Worm (Caenorhabditis elegans) whole organism, young adult: ENCODE data around the gene ttn-1.

Experiments
- B0261.1 ChIP-seq: sonication (generic microtip); optimal IDR thresholded peaks from 2 replicates; lab custom pipeline; 2016; ENCODE audit warnings: mild to moderate bottlenecking, missing genetic modification characterization, moderate library complexity, missing compliant biosample characterization
- F39B2.1 ChIP-seq: fragments of 200-800 bp; sonication (Bioruptor generic); IDR thresholded peaks from 2 replicates; pipeline ENCODE4 v1.3.6; 2022; ENCODE audit warnings: missing genetic modification reagents, missing genetic modification characterization, missing compliant biosample characterization
- F49E8.2 ChIP-seq: sonication (generic microtip); optimal IDR thresholded peaks from 3 replicates; lab custom pipeline; 2017; ENCODE audit warnings: missing genetic modification characterization, mild to moderate bottlenecking, missing compliant biosample characterization, antibody characterized with exemption, moderate library complexity; ENCODE audit not compliant: insufficient read depth
- F57C9.4 ChIP-seq: sonication (generic microtip); optimal IDR thresholded peaks from 2 replicates; lab custom pipeline; 2017; ENCODE audit warnings: mild to moderate bottlenecking, missing genetic modification characterization, missing compliant biosample characterization
- T26A5.8 ChIP-seq: sonication (generic microtip); optimal IDR thresholded peaks from 2 replicates; lab custom pipeline; 2016; ENCODE audit warnings: missing genetic modification characterization, missing compliant biosample characterization
- Y53G8AR.9 ChIP-seq: fragments of 200-800 bp; sonication (Bioruptor generic); conservative IDR thresholded peaks from 2 replicates; pipeline ENCODE4 v1.3.6; 2022; ENCODE audit warnings: missing genetic modification reagents, missing genetic modification characterization, missing compliant biosample characterization
- Y67H2A.10 ChIP-seq: fragments of 200-800 bp; sonication (Bioruptor generic); conservative IDR thresholded peaks from 2 replicates; pipeline ENCODE4 v1.3.6; 2022; ENCODE audit warnings: missing genetic modification reagents, missing genetic modification characterization, missing compliant biosample characterization
- Y95B8A.8 ChIP-seq: fragments of 200-800 bp; sonication (Bioruptor generic); IDR thresholded peaks from 2 replicates; pipeline ENCODE4 v1.3.6; 2022; ENCODE audit warnings: missing genetic modification reagents, missing genetic modification characterization, missing compliant biosample characterization
- attf-6 ChIP-seq: fragments of 200-800 bp; sonication (Bioruptor generic); IDR thresholded peaks from 2 replicates; pipeline ENCODE4 v1.3.6; 2022; ENCODE audit warnings: missing genetic modification reagents, missing genetic modification characterization, missing compliant biosample characterization
- ccch-3 ChIP-seq: fragments of 200-800 bp; sonication (Bioruptor generic); optimal IDR thresholded peaks from 2 replicates; lab custom pipeline; 2018; ENCODE audit warnings: mild to moderate bottlenecking, missing genetic modification characterization, missing compliant biosample characterization
- cebp-1 ChIP-seq, 2 experiments: fragments of 200-800 bp in 1 of 2; sonication (Bioruptor generic) in 1 of 2; sonication (generic microtip) in 1 of 2; IDR thresholded peaks in 1 of 2; optimal IDR thresholded peaks in 1 of 2; 2 replicates each; pipeline versions ENCODE4 v1.3.6 to Lab custom; 2017 to 2022; ENCODE audit warnings: missing compliant biosample characterization in 2 of 2, missing genetic modification characterization in 2 of 2, mild to moderate bottlenecking in 1 of 2, missing genetic modification reagents in 1 of 2, moderate library complexity in 1 of 2
- ceh-91 ChIP-seq: fragments of 200-800 bp; sonication (Bioruptor generic); IDR thresholded peaks from 2 replicates; pipeline ENCODE4 v1.3.6; 2022; ENCODE audit warnings: missing genetic modification reagents, missing genetic modification characterization, missing compliant biosample characterization
- dox-1 ChIP-seq: fragments of 200-800 bp; sonication (Bioruptor generic); IDR thresholded peaks from 2 replicates; pipeline ENCODE4 v1.3.6; 2022; ENCODE audit warnings: missing genetic modification reagents, missing genetic modification characterization, missing compliant biosample characterization
- dpl-1 ChIP-seq: fragments of 150-350 bp; optimal IDR thresholded peaks from 2 replicates; lab custom pipeline; 2014; ENCODE audit warnings: missing biosample characterization, missing genetic modification reagents, missing genetic modification characterization
- egl-44 ChIP-seq: fragments of 200-800 bp; sonication (Bioruptor generic); IDR thresholded peaks from 2 replicates; pipeline ENCODE4 v1.3.6; 2022; ENCODE audit warnings: missing genetic modification reagents, missing genetic modification characterization, missing compliant biosample characterization
- ekl-4 ChIP-seq: fragments of 200-800 bp; sonication (Bioruptor generic); IDR thresholded peaks from 2 replicates; pipeline ENCODE4 v1.3.6; 2022; ENCODE audit warnings: missing genetic modification reagents, missing genetic modification characterization, missing compliant biosample characterization
- ets-4 ChIP-seq: fragments of 200-800 bp; sonication (Bioruptor generic); optimal IDR thresholded peaks from 2 replicates; lab custom pipeline; 2018; ENCODE audit warnings: mild to moderate bottlenecking, missing genetic modification characterization, missing compliant biosample characterization
- him-1 ChIP-seq: sonication (generic microtip); optimal IDR thresholded peaks from 2 replicates; lab custom pipeline; 2016; ENCODE audit warnings: missing genotype, missing genetic modification reagents, missing genetic modification characterization, missing compliant biosample characterization
- hlh-26 ChIP-seq: fragments of 200-800 bp; sonication (Bioruptor generic); conservative IDR thresholded peaks from 2 replicates; pipeline ENCODE4 v1.3.6; 2022; ENCODE audit warnings: missing genetic modification reagents, missing genetic modification characterization, missing compliant biosample characterization
- hmg-20 ChIP-seq: fragments of 200-800 bp; sonication (Bioruptor generic); IDR thresholded peaks from 2 replicates; pipeline ENCODE4 v1.3.6; 2022; ENCODE audit warnings: missing genetic modification reagents, missing genetic modification characterization, missing compliant biosample characterization
- lag-1 ChIP-seq: fragments of 200-800 bp; sonication (Bioruptor generic); IDR thresholded peaks from 2 replicates; pipeline ENCODE4 v1.3.6; 2022; ENCODE audit warnings: missing genetic modification reagents, missing genetic modification characterization, missing compliant biosample characterization
- let-526 ChIP-seq: fragments of 200-800 bp; sonication (Bioruptor generic); IDR thresholded peaks from 2 replicates; pipeline ENCODE4 v1.3.6; 2022; ENCODE audit warnings: missing genetic modification reagents, missing genetic modification characterization, missing compliant biosample characterization
- let-607 ChIP-seq, 2 experiments: fragments of 200-800 bp in 1 of 2; sonication (Bioruptor generic) in 1 of 2; sonication (generic microtip) in 1 of 2; optimal IDR thresholded peaks; 2 replicates each; lab custom pipeline; 2016 to 2018; ENCODE audit warnings: mild to moderate bottlenecking in 2 of 2, missing compliant biosample characterization in 2 of 2, missing genetic modification characterization in 2 of 2, moderate library complexity in 2 of 2, missing genotype in 1 of 2
- lin-26 ChIP-seq: fragments of 200-800 bp; sonication (Bioruptor generic); IDR thresholded peaks from 2 replicates; pipeline ENCODE4 v1.3.6; 2022; ENCODE audit warnings: missing genetic modification reagents, missing genetic modification characterization, missing compliant biosample characterization
- mel-28 ChIP-seq: sonication (generic microtip); optimal IDR thresholded peaks from 2 replicates; lab custom pipeline; 2016; ENCODE audit warnings: borderline replicate concordance, mild to moderate bottlenecking, missing genetic modification characterization, missing compliant biosample characterization
- mes-4 ChIP-seq: sonication (generic microtip); optimal IDR thresholded peaks from 2 replicates; lab custom pipeline; 2016; ENCODE audit warnings: missing genotype, missing genetic modification characterization, missing compliant biosample characterization
- nfya-2 ChIP-seq: fragments of 200-800 bp; sonication (Bioruptor generic); IDR thresholded peaks from 2 replicates; pipeline ENCODE4 v1.3.6; 2022; ENCODE audit warnings: missing genetic modification reagents, missing genetic modification characterization, missing compliant biosample characterization
- nhr-179 ChIP-seq: sonication (generic microtip); optimal IDR thresholded peaks from 2 replicates; lab custom pipeline; 2016; ENCODE audit warnings: mild to moderate bottlenecking, missing genetic modification characterization, missing compliant biosample characterization
- nhr-80 ChIP-seq: sonication (generic microtip); optimal IDR thresholded peaks from 2 replicates; lab custom pipeline; 2016; ENCODE audit warnings: missing genetic modification characterization, missing compliant biosample characterization
- pbrm-1 ChIP-seq: fragments of 200-800 bp; sonication (Bioruptor generic); IDR thresholded peaks from 2 replicates; pipeline ENCODE4 v1.3.6; 2022; ENCODE audit warnings: missing genetic modification reagents, missing genetic modification characterization, missing compliant biosample characterization
- rec-8 ChIP-seq, 2 experiments: sonication (generic microtip); optimal IDR thresholded peaks; 2 replicates each; lab custom pipeline; 2016; ENCODE audit warnings: mild to moderate bottlenecking in 2 of 2, missing genetic modification characterization in 2 of 2, missing genetic modification reagents in 2 of 2, missing genotype in 2 of 2, missing biosample characterization in 1 of 2, missing compliant biosample characterization in 1 of 2, moderate library complexity in 1 of 2
- snpc-4 ChIP-seq, 5 experiments: fragments of 150-350 bp in 1 of 5; sonication (generic microtip) in 4 of 5; optimal IDR thresholded peaks; 2 replicates each; lab custom pipeline; 2014 to 2018; ENCODE audit warnings: missing genetic modification characterization in 5 of 5, missing biosample characterization in 3 of 5, antibody characterized with exemption in 2 of 5, mild to moderate bottlenecking in 2 of 5, missing compliant biosample characterization in 2 of 5, missing genotype in 2 of 5, moderate library complexity in 2 of 5, missing genetic modification reagents in 1 of 5
- tbx-9 ChIP-seq: sonication (generic microtip); optimal IDR thresholded peaks from 2 replicates; lab custom pipeline; 2016; ENCODE audit warnings: borderline replicate concordance, missing genetic modification characterization, inconsistent platforms, missing compliant biosample characterization
- tlf-1 ChIP-seq: fragments of 200-800 bp; sonication (Bioruptor generic); optimal IDR thresholded peaks from 2 replicates; lab custom pipeline; 2018; ENCODE audit warnings: mild to moderate bottlenecking, missing genetic modification characterization, missing compliant biosample characterization
- unc-62 ChIP-seq: fragments of 150-350 bp; optimal IDR thresholded peaks from 2 replicates; lab custom pipeline; 2014; ENCODE audit warnings: missing biosample characterization, missing genetic modification reagents, missing genetic modification characterization
- zfh-2 ChIP-seq: fragments of 200-800 bp; sonication (Bioruptor generic); conservative IDR thresholded peaks from 2 replicates; pipeline ENCODE4 v1.3.6; 2022; ENCODE audit warnings: missing genetic modification reagents, missing genetic modification characterization, missing compliant biosample characterization
- ztf-22 ChIP-seq: fragments of 200-800 bp; sonication (Bioruptor generic); optimal IDR thresholded peaks from 2 replicates; lab custom pipeline; 2018; ENCODE audit warnings: mild to moderate bottlenecking, missing genetic modification characterization, moderate library complexity, missing compliant biosample characterization
- ztf-25 ChIP-seq: fragments of 200-800 bp; sonication (Bioruptor generic); IDR thresholded peaks from 2 replicates; pipeline ENCODE4 v1.3.6; 2022; ENCODE audit warnings: missing genetic modification reagents, missing genetic modification characterization, missing compliant biosample characterization
- ztf-6 ChIP-seq: fragments of 200-800 bp; sonication (Bioruptor generic); IDR thresholded peaks from 2 replicates; pipeline ENCODE4 v1.3.6; 2022; ENCODE audit warnings: missing genetic modification reagents, missing genetic modification characterization, missing compliant biosample characterization

ttn-1 gene

ce11 chrV:6213216-6213735, 10.8 kb upstream of the ttn-1 start:
- TF ChIP-seq tlf-1 (GFP tag; lab: Kevin White, UChicago) = no peak

DNA sequence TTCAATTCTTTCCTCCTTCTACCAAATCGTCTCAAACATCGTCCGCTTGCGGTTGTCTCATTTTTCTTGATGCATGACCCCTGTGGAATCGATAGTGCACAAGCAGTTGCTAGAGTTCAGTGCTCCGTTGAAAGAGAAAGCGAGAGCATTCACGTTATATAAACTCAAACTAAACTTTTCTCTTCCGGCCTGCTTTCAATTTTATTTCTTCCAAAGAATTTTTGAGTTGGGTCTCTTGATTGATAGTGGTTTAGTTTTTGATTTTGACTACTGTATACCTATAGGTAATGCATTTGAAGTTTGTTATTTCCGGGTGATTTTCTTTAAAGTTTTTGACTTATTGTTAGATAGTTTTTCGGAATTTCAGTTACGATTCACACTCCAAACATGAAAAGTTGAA, 10.1 kb upstream of the ttn-1 start:
- TF ChIP-seq let-526 (GFP tag; lab: Robert Waterston, UW) (no peak), lin-26 (GFP tag; lab: Robert Waterston, UW) (no peak), lag-1 (no peak), Y95B8A.8 (no peak), B0261.1 (tag; lab: Kevin White, UChicago) (no peak), F57C9.4 (tag; lab: Kevin White, UChicago) (no peak), attf-6 (GFP tag; lab: Robert Waterston, UW) (no peak), cebp-1 (GFP tag; IDR thresholded peaks at IDR 0.05; lab: Robert Waterston, UW) (no peak), cebp-1 (tag; optimal IDR thresholded peaks at IDR 0.05; lab: Kevin White, UChicago) (no peak), ceh-91 (GFP tag; lab: Robert Waterston, UW) (no peak), hlh-26 (GFP tag; lab: Robert Waterston, UW) (no peak), ccch-3 (no peak), pbrm-1 (GFP tag; lab: Robert Waterston, UW) (no peak), dpl-1 (GFP tag; lab: Kevin White, UChicago) (no peak), zfh-2 (GFP tag; lab: Robert Waterston, UW) (no peak), T26A5.8 (tag; lab: Kevin White, UChicago) (no peak), ekl-4 (GFP tag; lab: Robert Waterston, UW) (no peak), unc-62 (GFP tag; lab: Kevin White, UChicago) (no peak), nhr-80 (tag; lab: Kevin White, UChicago) (no peak)

DNA sequence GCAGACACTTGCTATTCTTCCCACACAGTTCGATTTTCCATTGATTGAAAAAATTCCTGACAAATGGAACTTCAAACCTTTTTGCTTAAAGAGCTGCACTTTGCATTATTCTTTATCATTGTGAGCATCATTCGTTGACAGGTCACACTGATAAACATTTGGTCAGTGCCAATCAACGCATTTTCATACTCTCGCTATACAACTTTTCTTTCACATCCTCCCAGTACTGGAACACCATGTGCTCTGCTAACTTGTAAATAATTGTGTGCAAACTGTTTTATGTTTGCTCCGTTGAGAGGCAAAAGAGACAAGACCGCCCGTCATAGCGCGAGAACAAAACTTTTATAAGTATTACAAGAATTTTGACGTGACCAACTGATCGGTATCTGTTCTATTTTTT, 9.1 kb upstream of the ttn-1 start:
- TF ChIP-seq ztf-6 = no peak
- no peak for TF ChIP-seq F57C9.4 (tag; lab: Kevin White, UChicago)
- peak; percentile 19 for TF ChIP-seq unc-62 (GFP tag; lab: Kevin White, UChicago)
- TF ChIP-seq dox-1 (GFP tag; lab: Robert Waterston, UW) = 0 out of 2 replicates have a peak, but pooled peaks have one; percentile 29
- TF ChIP-seq Y53G8AR.9 (GFP tag; lab: Robert Waterston, UW) = no peak
- TF ChIP-seq him-1 (tag; lab: Kevin White, UChicago) = no peak
- TF ChIP-seq nfya-2 (GFP tag; lab: Robert Waterston, UW) = no peak
- no peak for TF ChIP-seq Y95B8A.8
- TF ChIP-seq pbrm-1 (GFP tag; lab: Robert Waterston, UW) = no peak
- no peak for TF ChIP-seq nhr-179
- 0 out of 2 replicates have a peak, but pooled peaks have one; percentile 22 for TF ChIP-seq egl-44 (GFP tag; lab: Robert Waterston, UW)
- TF ChIP-seq mes-4 (tag; lab: Kevin White, UChicago) = no peak
- TF ChIP-seq F49E8.2 = no peak
- TF ChIP-seq snpc-4 (GFP tag; optimal IDR thresholded peaks at IDR 0.05; lab: Kevin White, UChicago) = no peak
- TF ChIP-seq snpc-4 (tag; optimal IDR thresholded peaks at IDR 0.05; lab: Kevin White, UChicago) = no peak
- no peak for TF ChIP-seq F39B2.1 (GFP tag; lab: Robert Waterston, UW)
- TF ChIP-seq tbx-9 (tag; lab: Kevin White, UChicago) = no peak
- TF ChIP-seq mel-28 (tag; lab: Kevin White, UChicago) = no peak
- peak; percentile 20 for TF ChIP-seq ets-4 (GFP tag; lab: Kevin White, UChicago)
- TF ChIP-seq Y67H2A.10 (GFP tag; lab: Robert Waterston, UW) = no peak
- no peak for TF ChIP-seq cebp-1 (GFP tag; IDR thresholded peaks at IDR 0.05; lab: Robert Waterston, UW)
- TF ChIP-seq cebp-1 (tag; optimal IDR thresholded peaks at IDR 0.05; lab: Kevin White, UChicago) = peak; percentile 12
- TF ChIP-seq T26A5.8 (tag; lab: Kevin White, UChicago) = no peak
- TF ChIP-seq rec-8 (tag; optimal IDR thresholded peaks at IDR 0.05; lab: Kevin White, UChicago) = no peak
- no peak for TF ChIP-seq ztf-25
- no peak for TF ChIP-seq hlh-26 (GFP tag; lab: Robert Waterston, UW)
- peak in 1 of 2 experiments; percentile 10 for TF ChIP-seq let-607 (tag; optimal IDR thresholded peaks at IDR 0.05; lab: Kevin White, UChicago)
- peak; percentile 89 for TF ChIP-seq nhr-80 (tag; lab: Kevin White, UChicago)
- TF ChIP-seq ztf-22 = no peak
- no peak for TF ChIP-seq hmg-20 (GFP tag; lab: Robert Waterston, UW)
